Fruit fly (Drosophila melanogaster) whole organism, prepupa: ENCODE results near the gene obst-E.
A peak's percentile ranks its signal among the peaks of the same experiment; 100 is the strongest.

Experiments used
- Blimp-1 ChIP-seq: fragments of 200-800 bp; sonication (Bioruptor generic); optimal IDR thresholded peaks from 3 replicates; lab custom pipeline; 2017; ENCODE audit warnings: missing biosample characterization, missing genetic modification characterization, mild to moderate bottlenecking, moderate library complexity, missing genetic modification reagents
- CG10669 ChIP-seq: fragments of 200-800 bp; sonication (Bioruptor generic); optimal IDR thresholded peaks from 3 replicates; lab custom pipeline; 2018; ENCODE audit warnings: missing biosample characterization, mild to moderate bottlenecking, missing genetic modification characterization, moderate library complexity
- CG11294 ChIP-seq: fragments of 200-800 bp; sonication (Bioruptor generic); IDR thresholded peaks from 2 replicates; pipeline ENCODE4 v1.3.6; 2022; ENCODE audit warnings: missing biosample characterization, missing genetic modification characterization
- CG15336 ChIP-seq: fragments of 200-800 bp; sonication (Bioruptor generic); IDR thresholded peaks from 2 replicates; pipeline ENCODE4 v1.3.6; 2022; ENCODE audit warnings: missing biosample characterization, missing genetic modification characterization
- CG16779 ChIP-seq: fragments of 200-800 bp; sonication (Bioruptor generic); optimal IDR thresholded peaks from 3 replicates; lab custom pipeline; 2017; ENCODE audit warnings: missing biosample characterization, mild to moderate bottlenecking, missing genetic modification characterization
- CG31627 ChIP-seq: fragments of 200-800 bp; sonication (Bioruptor generic); optimal IDR thresholded peaks from 3 replicates; lab custom pipeline; 2016; ENCODE audit warnings: missing biosample characterization, missing genetic modification characterization
- CG34406 ChIP-seq: fragments of 200-800 bp; sonication (Bioruptor generic); optimal IDR thresholded peaks from 3 replicates; lab custom pipeline; 2016; ENCODE audit warnings: missing biosample characterization, missing genetic modification characterization
- CG3919 ChIP-seq: fragments of 200-800 bp; sonication (Bioruptor generic); optimal IDR thresholded peaks from 3 replicates; lab custom pipeline; 2016; ENCODE audit warnings: missing biosample characterization, missing genetic modification characterization
- CG6163 ChIP-seq: fragments of 200-800 bp; sonication (Bioruptor generic); IDR thresholded peaks from 3 replicates; pipeline ENCODE4 v1.3.6; 2022; ENCODE audit warnings: missing biosample characterization, missing genetic modification characterization
- CG6792 ChIP-seq: fragments of 200-800 bp; sonication (Bioruptor generic); optimal IDR thresholded peaks from 3 replicates; lab custom pipeline; 2016; ENCODE audit warnings: missing biosample characterization, missing genetic modification characterization
- CG6854 ChIP-seq: fragments of 200-800 bp; sonication (Bioruptor generic); optimal IDR thresholded peaks from 2 replicates; lab custom pipeline; 2017; ENCODE audit warnings: missing biosample characterization, mild to moderate bottlenecking, missing genetic modification characterization
- CG7368 ChIP-seq: fragments of 200-800 bp; sonication (Bioruptor generic); optimal IDR thresholded peaks from 3 replicates; lab custom pipeline; 2016; ENCODE audit warnings: missing biosample characterization, missing genetic modification characterization
- CG8119 ChIP-seq: fragments of 200-800 bp; sonication (Bioruptor generic); IDR thresholded peaks from 3 replicates; pipeline ENCODE4 v1.3.6; 2022; ENCODE audit warnings: missing biosample characterization, missing genetic modification characterization
- CG8632 ChIP-seq: fragments of 200-800 bp; sonication (Bioruptor generic); optimal IDR thresholded peaks from 3 replicates; lab custom pipeline; 2016; ENCODE audit warnings: missing biosample characterization, missing genetic modification characterization
- CG9139 ChIP-seq: fragments of 200-800 bp; sonication (Bioruptor generic); optimal IDR thresholded peaks from 3 replicates; lab custom pipeline; 2017; ENCODE audit warnings: missing biosample characterization, mild to moderate bottlenecking, missing genetic modification characterization
- Eip75B ChIP-seq: fragments of 200-800 bp; sonication (Bioruptor generic); optimal IDR thresholded peaks from 3 replicates; lab custom pipeline; 2016; ENCODE audit warnings: missing biosample characterization, missing genetic modification characterization
- Eip78C ChIP-seq: fragments of 200-800 bp; sonication (Bioruptor generic); peaks from one replicate; lab custom pipeline; 2016; ENCODE audit warnings: missing biosample characterization, missing genetic modification characterization
- Eip93F ChIP-seq: fragments of 200-800 bp; sonication (Bioruptor generic); optimal IDR thresholded peaks from 2 replicates; lab custom pipeline; 2016; ENCODE audit warnings: missing biosample characterization, mild to moderate bottlenecking, missing genetic modification characterization
- Ets96B ChIP-seq: fragments of 200-800 bp; optimal IDR thresholded peaks from 2 replicates; lab custom pipeline; 2019; ENCODE audit warnings: missing biosample characterization, mild to moderate bottlenecking, missing genetic modification characterization, moderate library complexity
- Gug ChIP-seq: fragments of 200-800 bp; sonication (Bioruptor generic); IDR thresholded peaks from 2 replicates; pipeline ENCODE4 v1.3.6; 2022; ENCODE audit warnings: missing biosample characterization, missing genetic modification characterization
- Hr4 ChIP-seq: fragments of 200-800 bp; sonication (Bioruptor generic); optimal IDR thresholded peaks from 3 replicates; lab custom pipeline; 2016; ENCODE audit warnings: missing biosample characterization, missing genetic modification characterization
- Lpt ChIP-seq: fragments of 200-800 bp; sonication (Bioruptor generic); optimal IDR thresholded peaks from 3 replicates; lab custom pipeline; 2016; ENCODE audit warnings: missing biosample characterization, missing genetic modification characterization
- Met ChIP-seq: fragments of 200-800 bp; sonication (Bioruptor generic); optimal IDR thresholded peaks from 3 replicates; lab custom pipeline; 2016; ENCODE audit warnings: missing biosample characterization, missing genetic modification characterization
- OdsH ChIP-seq: fragments of 200-800 bp; sonication (Bioruptor generic); optimal IDR thresholded peaks from 3 replicates; lab custom pipeline; 2016; ENCODE audit warnings: missing biosample characterization, missing genetic modification characterization
- Smox ChIP-seq: fragments of 200-800 bp; sonication (Bioruptor generic); optimal IDR thresholded peaks from 3 replicates; lab custom pipeline; 2016; ENCODE audit warnings: missing biosample characterization, missing genetic modification characterization
- Sox14 ChIP-seq: fragments of 200-800 bp; sonication (Bioruptor generic); optimal IDR thresholded peaks from 3 replicates; lab custom pipeline; 2016; ENCODE audit warnings: missing biosample characterization, missing genetic modification characterization
- Sox15 ChIP-seq: fragments of 200-800 bp; sonication (Bioruptor generic); optimal IDR thresholded peaks from 3 replicates; lab custom pipeline; 2016; ENCODE audit warnings: missing biosample characterization, missing genetic modification characterization
- cyc ChIP-seq: fragments of 200-800 bp; sonication (Bioruptor generic); optimal IDR thresholded peaks from 3 replicates; lab custom pipeline; 2016; ENCODE audit warnings: missing biosample characterization, missing genetic modification characterization
- dsx ChIP-seq: fragments of 200-800 bp; optimal IDR thresholded peaks from 3 replicates; lab custom pipeline; 2019; ENCODE audit warnings: missing biosample characterization, mild to moderate bottlenecking, missing genetic modification characterization, moderate library complexity; ENCODE audit not compliant: poor library complexity, severe bottlenecking
- eg ChIP-seq: fragments of 200-800 bp; sonication (Bioruptor generic); IDR thresholded peaks from 3 replicates; pipeline ENCODE4 v1.3.6; 2022; ENCODE audit warnings: missing biosample characterization, missing genetic modification characterization
- esn ChIP-seq: fragments of 200-800 bp; sonication (Bioruptor generic); optimal IDR thresholded peaks from 2 replicates; lab custom pipeline; 2016; ENCODE audit warnings: missing biosample characterization, mild to moderate bottlenecking, missing genetic modification characterization, moderate library complexity
- fd59A ChIP-seq: fragments of 200-800 bp; sonication (Bioruptor generic); optimal IDR thresholded peaks from 2 replicates; lab custom pipeline; 2017; ENCODE audit warnings: missing biosample characterization, mild to moderate bottlenecking, missing genetic modification characterization, missing genetic modification reagents
- fd85E ChIP-seq: fragments of 200-800 bp; sonication (Bioruptor generic); optimal IDR thresholded peaks from 3 replicates; lab custom pipeline; 2016; ENCODE audit warnings: missing biosample characterization, missing genetic modification characterization
- net ChIP-seq: fragments of 200-800 bp; sonication (Bioruptor generic); optimal IDR thresholded peaks from 3 replicates; lab custom pipeline; 2016; ENCODE audit warnings: missing biosample characterization, missing genetic modification characterization
- ss ChIP-seq, 2 experiments: fragments of 200-800 bp; sonication (Bioruptor generic); optimal IDR thresholded peaks; 2 replicates in 1 of 2; 3 replicates in 1 of 2; lab custom pipeline; 2017 to 2018; ENCODE audit warnings: mild to moderate bottlenecking in 2 of 2, missing biosample characterization in 2 of 2, missing genetic modification characterization in 2 of 2, moderate library complexity in 1 of 2
- vri ChIP-seq: fragments of 200-800 bp; sonication (Bioruptor generic); optimal IDR thresholded peaks from 3 replicates; lab custom pipeline; 2016; ENCODE audit warnings: missing biosample characterization, mild to moderate bottlenecking, missing genetic modification characterization

obst-E gene

dm6 chr2L:5743537-5744148, 22.3 kb downstream of the obst-E start (continued):
- peak; percentile 50 for TF ChIP-seq OdsH (GFP tag; lab: Kevin White, UChicago)
- TF ChIP-seq CG7368 (GFP tag; lab: Kevin White, UChicago), result peak; percentile 37
- TF ChIP-seq Lpt, result peak; percentile 36
- TF ChIP-seq net (GFP tag; lab: Kevin White, UChicago), result peak; percentile 38
- peak; percentile 18 for TF ChIP-seq CG8632 (GFP tag; lab: Kevin White, UChicago)
- no peak for TF ChIP-seq Gug (GFP tag; lab: Robert Waterston, UW)
- no peak for TF ChIP-seq CG11294 (GFP tag; lab: Robert Waterston, UW)
- no peak for TF ChIP-seq CG6792 (GFP tag; lab: Kevin White, UChicago)
- TF ChIP-seq CG34406, result peak; percentile 54
- TF ChIP-seq, all 60 proteins: peak for 36

dm6 chr2L:5742437-5742836, 23.5 kb downstream of the obst-E start:
- TF ChIP-seq Ets96B (tag; lab: Kevin White, UChicago) (no peak), CG6163 (GFP tag; lab: Robert Waterston, UW) (no peak), Eip78C (GFP tag; lab: Kevin White, UChicago) (no peak), Blimp-1 (GFP tag; lab: Kevin White, UChicago) (no peak), dsx (no peak), Hr4 (no peak), OdsH (GFP tag; lab: Kevin White, UChicago) (no peak), Eip75B (GFP tag; lab: Kevin White, UChicago) (no peak)

DNA sequence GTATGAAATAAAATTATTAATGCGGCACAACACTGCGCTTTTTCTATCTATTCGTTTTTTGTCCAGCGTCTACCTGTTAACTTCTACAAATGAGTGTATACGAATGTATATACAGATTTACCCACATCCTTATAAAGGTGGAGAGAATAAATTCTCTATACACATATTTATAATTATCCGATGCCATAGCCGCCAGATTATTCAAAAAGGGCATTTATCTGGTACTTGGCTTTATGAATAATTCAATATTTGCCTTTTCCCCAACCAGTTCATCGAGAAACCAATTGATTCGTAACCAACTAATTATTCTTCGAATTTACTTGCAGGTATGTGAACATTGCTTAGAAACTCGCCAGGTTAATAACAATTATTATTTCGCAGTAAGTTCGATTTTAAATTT, 24.8 kb downstream of the obst-E start, which contains the start of gene CG11147:
Gene CG11147 (minus strand): TSS at position 101 of the 400 bp plus-strand sequence.
- no peak for TF ChIP-seq OdsH (GFP tag; lab: Kevin White, UChicago)
- no peak for TF ChIP-seq CG6163 (GFP tag; lab: Robert Waterston, UW)
- TF ChIP-seq Eip78C (GFP tag; lab: Kevin White, UChicago), result no peak
- no peak for TF ChIP-seq CG31627 (GFP tag; lab: Kevin White, UChicago)
- no peak for TF ChIP-seq Eip93F (GFP tag; lab: Kevin White, UChicago)
- TF ChIP-seq fd85E, result no peak
- TF ChIP-seq, all 60 proteins: peak for 0

- TF ChIP-seq ss (GFP tag; optimal IDR thresholded peaks at IDR 0.05; lab: Kevin White, UChicago) (peak in 1 of 2 experiments; percentile 7), Eip75B (GFP tag; lab: Kevin White, UChicago) (no peak), CG3919 (GFP tag; lab: Kevin White, UChicago) (peak; percentile 19), CG9139 (GFP tag; lab: Kevin White, UChicago) (peak; percentile 25), Sox15 (GFP tag; lab: Kevin White, UChicago) (no peak), fd59A (no peak), CG15336 (GFP tag; lab: Robert Waterston, UW) (peak; percentile 49; the same call in 1 of the 2 replicates), CG6163 (GFP tag; lab: Robert Waterston, UW) (peak; percentile 38; the same call in 1 of the 3 replicates), CG8119 (GFP tag; lab: Robert Waterston, UW) (peak; percentile 38; the same call in 2 of the 3 replicates), cyc (GFP tag; lab: Kevin White, UChicago) (no peak), Met (no peak), Lpt (no peak), vri (GFP tag; lab: Kevin White, UChicago) (no peak), CG10669 (GFP tag; lab: Kevin White, UChicago) (no peak), Smox (GFP tag; lab: Kevin White, UChicago) (no peak), esn (no peak), CG6792 (GFP tag; lab: Kevin White, UChicago) (no peak), Eip78C (GFP tag; lab: Kevin White, UChicago) (peak; percentile 42), CG16779 (tag; lab: Kevin White, UChicago) (no peak), dsx (peak; percentile 12), CG11294 (GFP tag; lab: Robert Waterston, UW) (no peak), CG6854 (GFP tag; lab: Kevin White, UChicago) (peak; percentile 6), eg (GFP tag; lab: Robert Waterston, UW) (no peak), Sox14 (GFP tag; lab: Kevin White, UChicago) (no peak), CG8632 (GFP tag; lab: Kevin White, UChicago) (no peak)
Observed at dm6 chr2L:5740740-5741139, 25.2 kb downstream of the obst-E start.
